Worm (Caenorhabditis elegans) whole organism, L1 larva: ENCODE results near the gene cdr-2.

Experiments used
- C16A3.4 ChIP-seq: fragments of 150-350 bp; optimal IDR thresholded peaks from 2 replicates; lab custom pipeline; 2014; ENCODE audit warnings: missing biosample characterization, missing genetic modification characterization
- C34B4.2 ChIP-seq: sonication (generic microtip); optimal IDR thresholded peaks from 2 replicates; lab custom pipeline; 2017; ENCODE audit warnings: mild to moderate bottlenecking, missing genetic modification characterization, missing compliant biosample characterization
- F16B12.6 ChIP-seq: fragments of 150-350 bp; optimal IDR thresholded peaks from 2 replicates; lab custom pipeline; 2014; ENCODE audit warnings: missing biosample characterization, missing genetic modification characterization
- Y116A8C.19 ChIP-seq: sonication (generic microtip); optimal IDR thresholded peaks from 2 replicates; lab custom pipeline; 2016; ENCODE audit warnings: missing compliant biosample characterization, missing genetic modification characterization, borderline replicate concordance
- ama-1 ChIP-seq: fragments of 150-350 bp; optimal IDR thresholded peaks from 2 replicates; lab custom pipeline; 2014
- blmp-1 ChIP-seq: fragments of 150-350 bp; optimal IDR thresholded peaks from 2 replicates; lab custom pipeline; 2014; ENCODE audit warnings: missing biosample characterization, missing genetic modification characterization
- ceh-63 ChIP-seq: fragments of 200-800 bp; sonication (Bioruptor generic); optimal IDR thresholded peaks from 2 replicates; lab custom pipeline; 2018; ENCODE audit warnings: mild to moderate bottlenecking, missing genetic modification characterization, missing compliant biosample characterization
- ceh-8 ChIP-seq: fragments of 200-800 bp; sonication (Bioruptor generic); optimal IDR thresholded peaks from 2 replicates; lab custom pipeline; 2018; ENCODE audit warnings: mild to moderate bottlenecking, missing genetic modification characterization, moderate library complexity, missing compliant biosample characterization
- ceh-82 ChIP-seq, 3 experiments: fragments of 150-350 bp in 1 of 3; sonication (generic microtip) in 2 of 3; optimal IDR thresholded peaks; 2 replicates each; lab custom pipeline; 2014 to 2017; ENCODE audit warnings: missing biosample characterization in 3 of 3, missing genetic modification characterization in 3 of 3
- ceh-90 ChIP-seq: sonication (generic microtip); optimal IDR thresholded peaks from 2 replicates; lab custom pipeline; 2016; ENCODE audit warnings: missing genetic modification characterization, missing compliant biosample characterization
- ces-1 ChIP-seq: fragments of 150-350 bp; optimal IDR thresholded peaks from 2 replicates; lab custom pipeline; 2014; ENCODE audit warnings: missing biosample characterization, missing genetic modification reagents, missing genetic modification characterization
- dpl-1 ChIP-seq, 3 experiments: fragments of 150-350 bp in 2 of 3; sonication (generic microtip) in 1 of 3; optimal IDR thresholded peaks; 2 replicates each; lab custom pipeline; 2014 to 2017; ENCODE audit warnings: missing biosample characterization in 3 of 3, missing genetic modification characterization in 3 of 3, missing genetic modification reagents in 3 of 3
- efl-1 ChIP-seq, 4 experiments: fragments of 150-350 bp; optimal IDR thresholded peaks in 3 of 4; peaks in 1 of 4; 1 replicate in 1 of 4; 2 replicates in 3 of 4; lab custom pipeline; 2014; ENCODE audit warnings: missing biosample characterization in 2 of 4, missing genetic modification characterization in 2 of 4, missing genetic modification reagents in 2 of 4
- egl-27 ChIP-seq, 2 experiments: fragments of 150-350 bp in 1 of 2; sonication (generic microtip); optimal IDR thresholded peaks; 3 replicates each; lab custom pipeline; 2017 to 2018; ENCODE audit warnings: missing biosample characterization in 2 of 2, missing genetic modification characterization in 2 of 2, missing genetic modification reagents in 2 of 2
- elt-3 ChIP-seq, 6 experiments: fragments of 150-350 bp in 1 of 6; sonication (generic microtip); optimal IDR thresholded peaks; 2 replicates each; lab custom pipeline; 2017 to 2018; ENCODE audit warnings: missing biosample characterization in 6 of 6, missing genetic modification characterization in 6 of 6, inconsistent platforms in 1 of 6
- ets-5 ChIP-seq: fragments of 200-800 bp; sonication (Bioruptor generic); IDR thresholded peaks from 2 replicates; pipeline ENCODE4 v1.3.6; 2022; ENCODE audit warnings: missing genetic modification characterization, missing compliant biosample characterization
- fkh-10 ChIP-seq: sonication (generic microtip); optimal IDR thresholded peaks from 2 replicates; lab custom pipeline; 2017; ENCODE audit warnings: missing biosample characterization, missing genetic modification reagents, missing genetic modification characterization
- fos-1 ChIP-seq: fragments of 150-350 bp; optimal IDR thresholded peaks from 2 replicates; lab custom pipeline; 2014; ENCODE audit warnings: missing biosample characterization, missing genetic modification characterization
- grh-1 ChIP-seq: fragments of 200-800 bp; sonication (Bioruptor generic); IDR thresholded peaks from 2 replicates; pipeline ENCODE4 v1.3.6; 2022; ENCODE audit warnings: missing genetic modification reagents, missing genetic modification characterization, missing compliant biosample characterization
- hpl-2 ChIP-seq: fragments of 150-350 bp; optimal IDR thresholded peaks from 2 replicates; lab custom pipeline; 2014; ENCODE audit warnings: missing biosample characterization, missing genetic modification reagents, missing genetic modification characterization
- isw-1 ChIP-seq: fragments of 200-800 bp; sonication (Bioruptor generic); IDR thresholded peaks from 2 replicates; pipeline ENCODE4 v1.3.6; 2022; ENCODE audit warnings: missing genetic modification characterization, missing compliant biosample characterization
- lin-14 ChIP-seq: fragments of 200-800 bp; sonication (Bioruptor generic); optimal IDR thresholded peaks from 2 replicates; lab custom pipeline; 2018; ENCODE audit warnings: mild to moderate bottlenecking, missing genetic modification characterization, moderate library complexity, missing compliant biosample characterization
- lin-15B ChIP-seq: fragments of 150-350 bp; sonication (generic microtip); optimal IDR thresholded peaks from 3 replicates; lab custom pipeline; 2014; ENCODE audit warnings: missing biosample characterization, missing genetic modification characterization
- lin-35 ChIP-seq, 2 experiments: fragments of 150-350 bp; optimal IDR thresholded peaks; 2 replicates each; lab custom pipeline; 2014; ENCODE audit warnings: missing biosample characterization in 2 of 2, missing genetic modification characterization in 2 of 2, missing genetic modification reagents in 2 of 2
- lin-39 ChIP-seq: fragments of 150-350 bp; optimal IDR thresholded peaks from 2 replicates; lab custom pipeline; 2014; ENCODE audit warnings: missing biosample characterization, missing genetic modification reagents, missing genetic modification characterization
- mdl-1 ChIP-seq, 2 experiments: fragments of 150-350 bp; optimal IDR thresholded peaks; 2 replicates each; lab custom pipeline; 2014 to 2017; ENCODE audit warnings: missing biosample characterization in 2 of 2, missing genetic modification characterization in 2 of 2, inconsistent platforms in 1 of 2
- mep-1 ChIP-seq: fragments of 150-350 bp; optimal IDR thresholded peaks from 2 replicates; lab custom pipeline; 2014; ENCODE audit warnings: missing biosample characterization, missing genetic modification characterization
- nhr-11 ChIP-seq: fragments of 150-350 bp; optimal IDR thresholded peaks from 2 replicates; lab custom pipeline; 2014; ENCODE audit warnings: missing biosample characterization, missing genetic modification characterization
- nhr-19 ChIP-seq: fragments of 200-800 bp; sonication (Bioruptor generic); conservative IDR thresholded peaks from 2 replicates; pipeline ENCODE4 v1.3.6; 2022; ENCODE audit warnings: missing genetic modification characterization, missing compliant biosample characterization
- nhr-20 ChIP-seq: sonication (generic microtip); optimal IDR thresholded peaks from 2 replicates; lab custom pipeline; 2016; ENCODE audit warnings: mild to moderate bottlenecking, missing genetic modification characterization, missing compliant biosample characterization
- nhr-237 ChIP-seq: fragments of 150-350 bp; optimal IDR thresholded peaks from 2 replicates; lab custom pipeline; 2014; ENCODE audit warnings: missing biosample characterization, missing genetic modification characterization
- nhr-28 ChIP-seq: fragments of 150-350 bp; optimal IDR thresholded peaks from 2 replicates; lab custom pipeline; 2014; ENCODE audit warnings: missing biosample characterization, missing genetic modification characterization
- nhr-47 ChIP-seq: sonication (generic microtip); optimal IDR thresholded peaks from 2 replicates; lab custom pipeline; 2016; ENCODE audit warnings: mild to moderate bottlenecking, missing genetic modification characterization, moderate library complexity, missing compliant biosample characterization
- nhr-71 ChIP-seq: sonication (generic microtip); optimal IDR thresholded peaks from 2 replicates; lab custom pipeline; 2016; ENCODE audit warnings: mild to moderate bottlenecking, missing genetic modification characterization, moderate library complexity, missing compliant biosample characterization
- nhr-76 ChIP-seq: sonication (generic microtip); optimal IDR thresholded peaks from 2 replicates; lab custom pipeline; 2017; ENCODE audit warnings: missing biosample characterization, missing genetic modification characterization
- nhr-90 ChIP-seq: sonication (generic microtip); optimal IDR thresholded peaks from 2 replicates; lab custom pipeline; 2016; ENCODE audit warnings: mild to moderate bottlenecking, missing genetic modification characterization, missing compliant biosample characterization; ENCODE audit not compliant: poor library complexity
- pag-3 ChIP-seq: sonication (generic microtip); optimal IDR thresholded peaks from 2 replicates; lab custom pipeline; 2017; ENCODE audit warnings: missing genetic modification characterization, mild to moderate bottlenecking, missing compliant biosample characterization, antibody characterized with exemption, borderline replicate concordance; ENCODE audit not compliant: insufficient read depth
- pax-3 ChIP-seq: fragments of 200-800 bp; sonication (Bioruptor generic); optimal IDR thresholded peaks from 2 replicates; lab custom pipeline; 2018; ENCODE audit warnings: mild to moderate bottlenecking, missing genetic modification characterization, moderate library complexity, missing compliant biosample characterization
- pqm-1 ChIP-seq: sonication (generic microtip); optimal IDR thresholded peaks from 3 replicates; lab custom pipeline; 2017; ENCODE audit warnings: missing biosample characterization, missing genetic modification characterization
- rnt-1 ChIP-seq: sonication (generic microtip); optimal IDR thresholded peaks from 2 replicates; lab custom pipeline; 2016; ENCODE audit warnings: mild to moderate bottlenecking, missing genetic modification characterization, moderate library complexity, missing compliant biosample characterization
- snpc-4 ChIP-seq: fragments of 150-350 bp; optimal IDR thresholded peaks from 2 replicates; lab custom pipeline; 2014; ENCODE audit warnings: missing biosample characterization, missing genetic modification characterization
- snu-23 ChIP-seq: sonication (generic microtip); optimal IDR thresholded peaks from 2 replicates; lab custom pipeline; 2016; ENCODE audit warnings: missing genetic modification characterization, missing compliant biosample characterization
- sptf-1 ChIP-seq: fragments of 150-350 bp; optimal IDR thresholded peaks from 2 replicates; lab custom pipeline; 2014; ENCODE audit warnings: missing biosample characterization, missing genetic modification characterization
- swsn-7 ChIP-seq: sonication (generic microtip); optimal IDR thresholded peaks from 2 replicates; lab custom pipeline; 2016; ENCODE audit warnings: missing genetic modification characterization, missing compliant biosample characterization
- tbx-2 ChIP-seq: sonication (generic microtip); optimal IDR thresholded peaks from 2 replicates; lab custom pipeline; 2016; ENCODE audit warnings: missing genetic modification characterization, missing compliant biosample characterization
- tlp-1 ChIP-seq: fragments of 150-350 bp; optimal IDR thresholded peaks from 2 replicates; lab custom pipeline; 2014; ENCODE audit warnings: missing biosample characterization, missing genetic modification characterization
- unc-130 ChIP-seq: fragments of 150-350 bp; optimal IDR thresholded peaks from 2 replicates; lab custom pipeline; 2017; ENCODE audit warnings: missing biosample characterization, missing genetic modification characterization, inconsistent platforms
- unc-62 ChIP-seq: fragments of 150-350 bp; optimal IDR thresholded peaks from 2 replicates; lab custom pipeline; 2014; ENCODE audit warnings: missing biosample characterization, missing genetic modification reagents, missing genetic modification characterization
- unc-98 ChIP-seq: fragments of 200-800 bp; sonication (Bioruptor generic); IDR thresholded peaks from 2 replicates; pipeline ENCODE4 v1.3.6; 2022; ENCODE audit warnings: missing genetic modification characterization, missing compliant biosample characterization
- vab-15 ChIP-seq: sonication (generic microtip); optimal IDR thresholded peaks from 2 replicates; lab custom pipeline; 2017; ENCODE audit warnings: missing genotype, mild to moderate bottlenecking, missing genetic modification characterization, missing compliant biosample characterization
- xbp-1 ChIP-seq: sonication (generic microtip); optimal IDR thresholded peaks from 2 replicates; lab custom pipeline; 2016; ENCODE audit warnings: missing genetic modification characterization, missing compliant biosample characterization
- ztf-11 ChIP-seq, 2 experiments: sonication (generic microtip); optimal IDR thresholded peaks; 2 replicates each; lab custom pipeline; 2016 to 2017; ENCODE audit warnings: missing genetic modification characterization in 2 of 2, missing biosample characterization in 1 of 2, missing compliant biosample characterization in 1 of 2

cdr-2 gene

ce11 chrV:12400677-12401236, 14.8 kb downstream of the cdr-2 start, which contains the start of the genes K01D12.20 and miga-1:
Gene K01D12.20, minus strand, starts transcription at chrV:12400814.
Gene miga-1, minus strand, starts transcription at chrV:12400859.
- TF ChIP-seq isw-1, result no peak
- TF ChIP-seq fos-1 (tag; lab: Kevin White, UChicago), result no peak
- TF ChIP-seq lin-39 (tag; lab: Kevin White, UChicago), result no peak
- peak in 2 of 3 experiments; percentile 8 to 11 for TF ChIP-seq ceh-82 (tag; optimal IDR thresholded peaks at IDR 0.05; lab: Kevin White, UChicago)
- no peak for TF ChIP-seq elt-3 (tag; optimal IDR thresholded peaks at IDR 0.05; lab: Kevin White, UChicago)
- peak; percentile 37 to 55 (median 46) for TF ChIP-seq dpl-1 (GFP tag; optimal IDR thresholded peaks at IDR 0.05; lab: Kevin White, UChicago)
- peak; percentile 43 for TF ChIP-seq swsn-7 (tag; lab: Kevin White, UChicago)
- TF ChIP-seq fkh-10 (GFP tag; lab: Kevin White, UChicago), result no peak
- TF ChIP-seq lin-14, result no peak
- TF ChIP-seq snu-23 (GFP tag; lab: Kevin White, UChicago), result peak; percentile 57
- no peak for TF ChIP-seq nhr-28 (tag; lab: Kevin White, UChicago)
- no peak for TF ChIP-seq tlp-1 (tag; lab: Kevin White, UChicago)
- no peak for TF ChIP-seq ceh-8
- no peak for TF ChIP-seq grh-1
- TF ChIP-seq nhr-20 (tag; lab: Kevin White, UChicago), result peak; percentile 46
- no peak for TF ChIP-seq pqm-1 (tag; lab: Kevin White, UChicago)
- peak; percentile 28 for TF ChIP-seq lin-15B (tag; lab: Kevin White, UChicago)
- TF ChIP-seq nhr-19 (GFP tag; lab: Robert Waterston, UW), result peak; percentile 22; the same call in 1 of the 2 replicates
- TF ChIP-seq ces-1 (GFP tag; lab: Kevin White, UChicago), result no peak
- TF ChIP-seq unc-98, result no peak
- TF ChIP-seq nhr-76 (tag; lab: Kevin White, UChicago), result no peak
- no peak for TF ChIP-seq snpc-4 (tag; lab: Kevin White, UChicago)
- peak; percentile 25 for TF ChIP-seq blmp-1 (tag; lab: Kevin White, UChicago)
- TF ChIP-seq nhr-237 (tag; lab: Kevin White, UChicago), result no peak
- TF ChIP-seq nhr-47 (tag; lab: Kevin White, UChicago), result peak; percentile 56
- no peak for TF ChIP-seq rnt-1 (tag; lab: Kevin White, UChicago)
- no peak for TF ChIP-seq ama-1 (lab: Kevin White, UChicago)
- TF ChIP-seq lin-35 (GFP tag; optimal IDR thresholded peaks at IDR 0.05; lab: Kevin White, UChicago), result peak; percentile 26 to 63
- TF ChIP-seq nhr-11 (tag; lab: Kevin White, UChicago), result no peak
- no peak for TF ChIP-seq Y116A8C.19 (tag; lab: Kevin White, UChicago)
- no peak for TF ChIP-seq egl-27 (tag; optimal IDR thresholded peaks at IDR 0.05; lab: Kevin White, UChicago)
- TF ChIP-seq efl-1 (optimal IDR thresholded peaks at IDR 0.05; lab: Kevin White, UChicago), result peak; percentile 31 to 60
- peak; percentile 50 to 93 for TF ChIP-seq efl-1 (GFP tag; optimal IDR thresholded peaks at IDR 0.05 in 1 of 2; lab: Kevin White, UChicago)
- TF ChIP-seq F16B12.6 (tag; lab: Kevin White, UChicago), result no peak
- no peak for TF ChIP-seq unc-62 (GFP tag; lab: Kevin White, UChicago)
- no peak for TF ChIP-seq ets-5 (GFP tag; lab: Robert Waterston, UW)
- peak; percentile 59 for TF ChIP-seq mep-1 (tag; lab: Kevin White, UChicago)
- peak; percentile 32 for TF ChIP-seq xbp-1
- TF ChIP-seq mdl-1 (tag; optimal IDR thresholded peaks at IDR 0.05; lab: Kevin White, UChicago), result no peak
- TF ChIP-seq C16A3.4 (tag; lab: Kevin White, UChicago), result peak; percentile 56
- TF ChIP-seq vab-15 (tag; lab: Kevin White, UChicago), result no peak
- TF ChIP-seq nhr-71 (tag; lab: Kevin White, UChicago), result peak; percentile 42
- no peak for TF ChIP-seq hpl-2
- no peak for TF ChIP-seq C34B4.2
- TF ChIP-seq unc-130, result no peak
- peak; percentile 49 for TF ChIP-seq nhr-90
- no peak for TF ChIP-seq ztf-11 (tag; optimal IDR thresholded peaks at IDR 0.05; lab: Kevin White, UChicago)
- no peak for TF ChIP-seq ceh-90
- TF ChIP-seq pag-3, result no peak
- no peak for TF ChIP-seq pax-3 (tag; lab: Kevin White, UChicago)
- TF ChIP-seq sptf-1 (tag; lab: Kevin White, UChicago), result no peak
- no peak for TF ChIP-seq ceh-63 (GFP tag; lab: Kevin White, UChicago)
- TF ChIP-seq tbx-2 (tag; lab: Kevin White, UChicago), result peak; percentile 31
